Fruit fly (Drosophila melanogaster) whole organism, embryonic: ENCODE data around the gene CG5850.

Experiments used
- CHES-1-like ChIP-seq: fragments of 200-800 bp; sonication (Bioruptor generic); optimal IDR thresholded peaks from 2 replicates; lab custom pipeline; 2016; ENCODE audit warnings: missing biosample characterization, missing genetic modification characterization
- Hr3 ChIP-seq: fragments of 200-800 bp; sonication (Bioruptor generic); optimal IDR thresholded peaks from 3 replicates; lab custom pipeline; 2016; ENCODE audit warnings: missing biosample characterization, missing genetic modification characterization
- ewg ChIP-seq: fragments of 200-800 bp; sonication (Bioruptor generic); optimal IDR thresholded peaks from 3 replicates; lab custom pipeline; 2017; ENCODE audit warnings: mild to moderate bottlenecking, missing biosample characterization, missing genetic modification reagents, missing genetic modification characterization
- gsb ChIP-seq: fragments of 200-800 bp; sonication (Bioruptor generic); IDR thresholded peaks from 2 replicates; pipeline ENCODE4 v1.3.6; 2022; ENCODE audit warnings: missing biosample characterization, missing genetic modification characterization
- sens ChIP-seq: fragments of 200-800 bp; sonication (Bioruptor generic); peaks from one replicate; lab custom pipeline; 2016; ENCODE audit warnings: missing biosample characterization, missing genetic modification characterization

- no peak for TF ChIP-seq gsb (GFP tag; lab: Robert Waterston, UW)
- TF ChIP-seq ewg (GFP tag; lab: Kevin White, UChicago) = peak; percentile 36
- TF ChIP-seq Hr3 (GFP tag; lab: Kevin White, UChicago) = peak; percentile 3
- no peak for TF ChIP-seq CHES-1-like (GFP tag; lab: Kevin White, UChicago)
- peak; percentile 94 for TF ChIP-seq sens (GFP tag; lab: Kevin White, UChicago)
Measured at dm6 chr2L:9986402-9987350, 22.9 kb upstream of the CG5850 start.
